Worm (Caenorhabditis elegans) whole organism, young adult: ENCODE results near the gene cdk-1.

Experiments
- B0336.3 ChIP-seq: fragments of 200-800 bp; sonication (Bioruptor generic); IDR thresholded peaks from 2 replicates; pipeline ENCODE4 v1.3.6; 2022; ENCODE audit warnings: missing genetic modification characterization, missing compliant biosample characterization
- C06A6.2 ChIP-seq: fragments of 200-800 bp; sonication (Bioruptor generic); conservative IDR thresholded peaks from 2 replicates; pipeline ENCODE4 v1.3.6; 2022; ENCODE audit warnings: missing genetic modification characterization, missing compliant biosample characterization
- C17E4.6 ChIP-seq: fragments of 200-800 bp; sonication (Bioruptor generic); IDR thresholded peaks from 2 replicates; pipeline ENCODE4 v1.3.6; 2022; ENCODE audit warnings: missing genetic modification reagents, missing genetic modification characterization, missing compliant biosample characterization
- D2030.7 ChIP-seq: fragments of 200-800 bp; sonication (Bioruptor generic); IDR thresholded peaks from 2 replicates; pipeline ENCODE4 v1.3.6; 2022; ENCODE audit warnings: missing genetic modification reagents, missing genetic modification characterization, missing compliant biosample characterization
- F10E7.11 ChIP-seq: sonication (generic microtip); optimal IDR thresholded peaks from 2 replicates; lab custom pipeline; 2017; ENCODE audit warnings: mild to moderate bottlenecking, missing genetic modification characterization, moderate library complexity, missing compliant biosample characterization
- F23B12.7 ChIP-seq: sonication (generic microtip); optimal IDR thresholded peaks from 2 replicates; lab custom pipeline; 2017; ENCODE audit warnings: missing genetic modification characterization, mild to moderate bottlenecking, missing compliant biosample characterization, antibody characterized with exemption, moderate library complexity; ENCODE audit not compliant: insufficient read depth
- F52B5.7 ChIP-seq: sonication (generic microtip); optimal IDR thresholded peaks from 2 replicates; lab custom pipeline; 2016; ENCODE audit warnings: mild to moderate bottlenecking, missing genetic modification characterization, missing compliant biosample characterization
- F55B11.4 ChIP-seq: sonication (generic microtip); optimal IDR thresholded peaks from 2 replicates; lab custom pipeline; 2016; ENCODE audit warnings: missing compliant biosample characterization, missing genetic modification characterization, borderline replicate concordance; ENCODE audit not compliant: insufficient read depth
- F57C9.4 ChIP-seq: sonication (generic microtip); optimal IDR thresholded peaks from 2 replicates; lab custom pipeline; 2017; ENCODE audit warnings: mild to moderate bottlenecking, missing genetic modification characterization, missing compliant biosample characterization
- T26A5.8 ChIP-seq: sonication (generic microtip); optimal IDR thresholded peaks from 2 replicates; lab custom pipeline; 2016; ENCODE audit warnings: missing genetic modification characterization, missing compliant biosample characterization
- Y56A3A.18 ChIP-seq: fragments of 200-800 bp; sonication (Bioruptor generic); IDR thresholded peaks from 2 replicates; pipeline ENCODE4 v1.3.6; 2022; ENCODE audit warnings: missing genetic modification reagents, missing genetic modification characterization, missing compliant biosample characterization
- Y67H2A.10 ChIP-seq: fragments of 200-800 bp; sonication (Bioruptor generic); conservative IDR thresholded peaks from 2 replicates; pipeline ENCODE4 v1.3.6; 2022; ENCODE audit warnings: missing genetic modification reagents, missing genetic modification characterization, missing compliant biosample characterization
- Y95B8A.8 ChIP-seq: fragments of 200-800 bp; sonication (Bioruptor generic); IDR thresholded peaks from 2 replicates; pipeline ENCODE4 v1.3.6; 2022; ENCODE audit warnings: missing genetic modification reagents, missing genetic modification characterization, missing compliant biosample characterization
- akir-1 ChIP-seq: fragments of 200-800 bp; sonication (Bioruptor generic); optimal IDR thresholded peaks from 2 replicates; lab custom pipeline; 2018; ENCODE audit warnings: mild to moderate bottlenecking, missing genetic modification characterization, moderate library complexity, missing compliant biosample characterization
- aptf-3 ChIP-seq: fragments of 200-800 bp; sonication (Bioruptor generic); IDR thresholded peaks from 2 replicates; pipeline ENCODE4 v1.3.6; 2022; ENCODE audit warnings: missing genetic modification characterization, missing compliant biosample characterization
- attf-3 ChIP-seq: fragments of 200-800 bp; sonication (Bioruptor generic); conservative IDR thresholded peaks from 2 replicates; pipeline ENCODE4 v1.3.6; 2022; ENCODE audit warnings: missing genetic modification reagents, missing genetic modification characterization, missing compliant biosample characterization
- attf-5 ChIP-seq: fragments of 200-800 bp; sonication (Bioruptor generic); optimal IDR thresholded peaks from 2 replicates; lab custom pipeline; 2018; ENCODE audit warnings: mild to moderate bottlenecking, missing genetic modification characterization, missing compliant biosample characterization
- bed-2 ChIP-seq: fragments of 200-800 bp; sonication (Bioruptor generic); IDR thresholded peaks from 2 replicates; pipeline ENCODE4 v1.3.6; 2022; ENCODE audit warnings: missing genetic modification reagents, missing genetic modification characterization, missing compliant biosample characterization
- ceh-40 ChIP-seq: fragments of 200-800 bp; sonication (Bioruptor generic); IDR thresholded peaks from 2 replicates; pipeline ENCODE4 v1.3.6; 2022; ENCODE audit warnings: missing genetic modification characterization, missing compliant biosample characterization
- die-1 ChIP-seq: sonication (generic microtip); optimal IDR thresholded peaks from 2 replicates; lab custom pipeline; 2016; ENCODE audit warnings: missing genotype, mild to moderate bottlenecking, missing genetic modification characterization, missing compliant biosample characterization
- dox-1 ChIP-seq: fragments of 200-800 bp; sonication (Bioruptor generic); IDR thresholded peaks from 2 replicates; pipeline ENCODE4 v1.3.6; 2022; ENCODE audit warnings: missing genetic modification reagents, missing genetic modification characterization, missing compliant biosample characterization
- ekl-4 ChIP-seq: fragments of 200-800 bp; sonication (Bioruptor generic); IDR thresholded peaks from 2 replicates; pipeline ENCODE4 v1.3.6; 2022; ENCODE audit warnings: missing genetic modification reagents, missing genetic modification characterization, missing compliant biosample characterization
- fkh-3 ChIP-seq: sonication (generic microtip); optimal IDR thresholded peaks from 2 replicates; lab custom pipeline; 2016; ENCODE audit warnings: mild to moderate bottlenecking, missing genetic modification characterization, missing compliant biosample characterization
- gei-17 ChIP-seq: fragments of 200-800 bp; sonication (Bioruptor generic); optimal IDR thresholded peaks from 2 replicates; lab custom pipeline; 2018; ENCODE audit warnings: mild to moderate bottlenecking, missing genetic modification characterization, missing compliant biosample characterization
- him-1 ChIP-seq: sonication (generic microtip); optimal IDR thresholded peaks from 2 replicates; lab custom pipeline; 2016; ENCODE audit warnings: missing genotype, missing genetic modification reagents, missing genetic modification characterization, missing compliant biosample characterization
- hmg-1.2 ChIP-seq: fragments of 200-800 bp; sonication (Bioruptor generic); IDR thresholded peaks from 2 replicates; pipeline ENCODE4 v1.3.6; 2022; ENCODE audit warnings: missing genetic modification reagents, missing genetic modification characterization, missing compliant biosample characterization
- hmg-20 ChIP-seq: fragments of 200-800 bp; sonication (Bioruptor generic); IDR thresholded peaks from 2 replicates; pipeline ENCODE4 v1.3.6; 2022; ENCODE audit warnings: missing genetic modification reagents, missing genetic modification characterization, missing compliant biosample characterization
- hrde-1 ChIP-seq: sonication (generic microtip); optimal IDR thresholded peaks from 2 replicates; lab custom pipeline; 2016; ENCODE audit warnings: missing genetic modification characterization, mild to moderate bottlenecking, missing compliant biosample characterization, moderate library complexity, missing genotype, missing genetic modification reagents, borderline replicate concordance
- hsf-1 ChIP-seq: fragments of 200-800 bp; sonication (Bioruptor generic); IDR thresholded peaks from 2 replicates; pipeline ENCODE4 v1.3.6; 2022; ENCODE audit warnings: missing genetic modification reagents, missing genetic modification characterization, missing compliant biosample characterization
- lin-26 ChIP-seq: fragments of 200-800 bp; sonication (Bioruptor generic); IDR thresholded peaks from 2 replicates; pipeline ENCODE4 v1.3.6; 2022; ENCODE audit warnings: missing genetic modification reagents, missing genetic modification characterization, missing compliant biosample characterization
- lin-54 ChIP-seq: fragments of 200-800 bp; sonication (Bioruptor generic); optimal IDR thresholded peaks from 2 replicates; lab custom pipeline; 2018; ENCODE audit warnings: mild to moderate bottlenecking, missing genetic modification characterization, missing compliant biosample characterization
- lir-1 ChIP-seq: fragments of 200-800 bp; sonication (Bioruptor generic); conservative IDR thresholded peaks from 2 replicates; pipeline ENCODE4 v1.3.6; 2022; ENCODE audit warnings: missing genetic modification reagents, missing genetic modification characterization, missing compliant biosample characterization
- lsy-27 ChIP-seq: sonication (generic microtip); optimal IDR thresholded peaks from 2 replicates; lab custom pipeline; 2017; ENCODE audit warnings: missing genetic modification characterization, mild to moderate bottlenecking, missing compliant biosample characterization, antibody characterized with exemption, missing genotype, borderline replicate concordance; ENCODE audit not compliant: insufficient read depth
- madf-8 ChIP-seq: fragments of 200-800 bp; sonication (Bioruptor generic); conservative IDR thresholded peaks from 2 replicates; pipeline ENCODE4 v1.3.6; 2022; ENCODE audit warnings: missing genetic modification reagents, missing genetic modification characterization, missing compliant biosample characterization
- mel-28 ChIP-seq: sonication (generic microtip); optimal IDR thresholded peaks from 2 replicates; lab custom pipeline; 2016; ENCODE audit warnings: borderline replicate concordance, mild to moderate bottlenecking, missing genetic modification characterization, missing compliant biosample characterization
- mxl-1 ChIP-seq: sonication (generic microtip); optimal IDR thresholded peaks from 2 replicates; lab custom pipeline; 2016; ENCODE audit warnings: missing genetic modification characterization, missing compliant biosample characterization
- nfyb-1 ChIP-seq: fragments of 200-800 bp; sonication (Bioruptor generic); IDR thresholded peaks from 2 replicates; pipeline ENCODE4 v1.3.6; 2022; ENCODE audit warnings: missing genetic modification reagents, missing genetic modification characterization, missing compliant biosample characterization
- pbrm-1 ChIP-seq: fragments of 200-800 bp; sonication (Bioruptor generic); IDR thresholded peaks from 2 replicates; pipeline ENCODE4 v1.3.6; 2022; ENCODE audit warnings: missing genetic modification reagents, missing genetic modification characterization, missing compliant biosample characterization
- pha-4 ChIP-seq: fragments of 150-350 bp; sonication (generic microtip); optimal IDR thresholded peaks from 2 replicates; lab custom pipeline; 2014; ENCODE audit warnings: missing biosample characterization, missing genetic modification reagents, missing genetic modification characterization
- rpc-1 ChIP-seq, 2 experiments: fragments of 150-350 bp in 1 of 2; sonication (generic microtip) in 1 of 2; optimal IDR thresholded peaks; 2 replicates each; lab custom pipeline; 2014 to 2018; ENCODE audit warnings: missing biosample characterization in 1 of 2, missing genetic modification characterization in 1 of 2, missing genetic modification reagents in 1 of 2, missing genotype in 1 of 2
- sdz-38 ChIP-seq: sonication (generic microtip); optimal IDR thresholded peaks from 2 replicates; lab custom pipeline; 2016; ENCODE audit warnings: missing genotype, missing genetic modification characterization, missing compliant biosample characterization
- sptf-2 ChIP-seq: fragments of 200-800 bp; sonication (Bioruptor generic); optimal IDR thresholded peaks from 2 replicates; lab custom pipeline; 2018; ENCODE audit warnings: mild to moderate bottlenecking, missing genetic modification characterization, missing compliant biosample characterization
- tbx-9 ChIP-seq: sonication (generic microtip); optimal IDR thresholded peaks from 2 replicates; lab custom pipeline; 2016; ENCODE audit warnings: borderline replicate concordance, missing genetic modification characterization, inconsistent platforms, missing compliant biosample characterization
- xnd-1 ChIP-seq: sonication (generic microtip); optimal IDR thresholded peaks from 2 replicates; lab custom pipeline; 2016; ENCODE audit warnings: missing genotype, missing genetic modification reagents, missing genetic modification characterization, missing compliant biosample characterization
- zfh-2 ChIP-seq: fragments of 200-800 bp; sonication (Bioruptor generic); conservative IDR thresholded peaks from 2 replicates; pipeline ENCODE4 v1.3.6; 2022; ENCODE audit warnings: missing genetic modification reagents, missing genetic modification characterization, missing compliant biosample characterization
- ztf-22 ChIP-seq: fragments of 200-800 bp; sonication (Bioruptor generic); optimal IDR thresholded peaks from 2 replicates; lab custom pipeline; 2018; ENCODE audit warnings: mild to moderate bottlenecking, missing genetic modification characterization, moderate library complexity, missing compliant biosample characterization
- ztf-25 ChIP-seq: fragments of 200-800 bp; sonication (Bioruptor generic); IDR thresholded peaks from 2 replicates; pipeline ENCODE4 v1.3.6; 2022; ENCODE audit warnings: missing genetic modification reagents, missing genetic modification characterization, missing compliant biosample characterization

Gene cdk-1

DNA sequence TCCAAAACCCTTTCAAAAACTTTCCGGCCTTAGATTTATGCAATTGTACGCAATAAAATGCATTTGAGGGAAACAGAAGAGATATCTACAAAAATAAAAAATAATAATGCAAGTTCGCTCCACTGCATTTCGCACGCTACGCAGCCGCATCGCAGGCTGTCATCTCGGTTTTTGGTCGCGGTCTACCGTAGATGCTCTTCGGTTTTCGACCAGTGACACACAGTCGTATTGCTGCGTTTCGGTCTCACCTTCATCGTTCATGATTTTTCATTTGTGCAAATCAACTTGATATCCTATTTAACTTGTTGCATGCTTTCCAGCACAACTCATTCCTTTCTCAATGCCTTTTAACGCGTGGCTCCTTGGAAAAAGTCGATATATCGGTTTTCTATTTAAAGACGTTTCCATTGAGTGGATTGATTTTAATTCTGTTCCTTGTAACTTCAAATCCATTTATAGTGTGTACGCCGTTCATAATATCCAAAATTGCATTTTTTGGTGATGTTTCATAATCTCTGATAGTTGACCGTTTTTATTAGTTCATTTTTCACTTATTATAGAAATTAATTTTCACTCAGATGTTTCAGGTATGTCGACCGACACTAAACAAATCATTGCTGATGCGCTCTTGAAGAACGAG lies 33.5 kb downstream of the cdk-1 start, which contains the start of gene vha-1:
TSS of gene vha-1 (plus strand) at position 590 of the 640 bp plus-strand sequence.
- TF ChIP-seq F23B12.7 (tag; lab: Kevin White, UChicago), result peak; percentile 54
- TF ChIP-seq ceh-40, result no peak
- TF ChIP-seq pha-4 (tag; lab: Kevin White, UChicago), result peak; percentile 92
- TF ChIP-seq dox-1, result peak; percentile 88
- TF ChIP-seq akir-1, result no peak
- TF ChIP-seq mxl-1 (tag; lab: Kevin White, UChicago), result no peak
- TF ChIP-seq D2030.7 (GFP tag; lab: Robert Waterston, UW), result peak; percentile 47; the same call in 1 of the 2 replicates
- TF ChIP-seq tbx-9 (tag; lab: Kevin White, UChicago), result no peak
- no peak for TF ChIP-seq hmg-20 (GFP tag; lab: Robert Waterston, UW)
- no peak for TF ChIP-seq ztf-22
- TF ChIP-seq hrde-1 (tag; lab: Kevin White, UChicago), result no peak
- TF ChIP-seq hsf-1 (GFP tag; lab: Robert Waterston, UW), result no peak
- TF ChIP-seq lin-54, result peak; percentile 70
- TF ChIP-seq Y95B8A.8 (GFP tag; lab: Robert Waterston, UW), result no peak
- no peak for TF ChIP-seq F57C9.4 (tag; lab: Kevin White, UChicago)
- TF ChIP-seq sptf-2, result no peak
- no peak for TF ChIP-seq lir-1
- TF ChIP-seq gei-17 (GFP tag; lab: Kevin White, UChicago), result no peak
- TF ChIP-seq T26A5.8, result no peak
- no peak for TF ChIP-seq F52B5.7 (tag; lab: Kevin White, UChicago)
- peak; percentile 67; the same call in 1 of the 2 replicates for TF ChIP-seq nfyb-1 (GFP tag; lab: Robert Waterston, UW)
- peak; percentile 63 for TF ChIP-seq pbrm-1 (GFP tag; lab: Robert Waterston, UW)
- TF ChIP-seq attf-5 (GFP tag; lab: Kevin White, UChicago), result peak; percentile 95
- no peak for TF ChIP-seq madf-8 (GFP tag; lab: Robert Waterston, UW)
- TF ChIP-seq zfh-2 (GFP tag; lab: Robert Waterston, UW), result peak; percentile 55; the same call in 1 of the 2 replicates
- no peak; the same call in 1 of the 2 replicates for TF ChIP-seq attf-3 (GFP tag; lab: Robert Waterston, UW)
- TF ChIP-seq C17E4.6 (GFP tag; lab: Robert Waterston, UW), result no peak
- no peak; the same call in 1 of the 2 replicates for TF ChIP-seq C06A6.2 (GFP tag; lab: Robert Waterston, UW)
- peak; percentile 97 for TF ChIP-seq ekl-4 (GFP tag; lab: Robert Waterston, UW)
- peak; percentile 93 for TF ChIP-seq Y67H2A.10 (GFP tag; lab: Robert Waterston, UW)
- TF ChIP-seq ztf-25 (GFP tag; lab: Robert Waterston, UW), result no peak
- no peak for TF ChIP-seq Y56A3A.18 (GFP tag; lab: Robert Waterston, UW)
- peak; percentile 75 for TF ChIP-seq lin-26 (GFP tag; lab: Robert Waterston, UW)
- TF ChIP-seq fkh-3 (tag; lab: Kevin White, UChicago), result no peak
- no peak for TF ChIP-seq rpc-1 (optimal IDR thresholded peaks at IDR 0.05; lab: Kevin White, UChicago)
- TF ChIP-seq rpc-1 (tag; optimal IDR thresholded peaks at IDR 0.05; lab: Kevin White, UChicago), result no peak
- no peak for TF ChIP-seq xnd-1 (tag; lab: Kevin White, UChicago)
- TF ChIP-seq sdz-38, result no peak
- TF ChIP-seq B0336.3 (GFP tag; lab: Robert Waterston, UW), result 0 out of 2 replicates have a peak, but pooled peaks have one; percentile 54
- TF ChIP-seq F55B11.4 (tag; lab: Kevin White, UChicago), result no peak
- TF ChIP-seq lsy-27, result peak; percentile 43
- TF ChIP-seq die-1, result peak; percentile 30
- TF ChIP-seq hmg-1.2 (GFP tag; lab: Robert Waterston, UW), result peak; percentile 41; the same call in 1 of the 2 replicates
- TF ChIP-seq bed-2 (GFP tag; lab: Robert Waterston, UW), result no peak
- TF ChIP-seq him-1 (tag; lab: Kevin White, UChicago), result no peak
- no peak for TF ChIP-seq F10E7.11
- no peak for TF ChIP-seq aptf-3
- no peak for TF ChIP-seq mel-28
